Worm (Caenorhabditis elegans) whole organism, L1 larva: Measurements from ENCODE around the gene R12B2.2.

Experiments
- C04F5.9 ChIP-seq: sonication (generic microtip); optimal IDR thresholded peaks from 2 replicates; lab custom pipeline; 2016; ENCODE audit warnings: missing genetic modification characterization, missing compliant biosample characterization
- C34B4.2 ChIP-seq: sonication (generic microtip); optimal IDR thresholded peaks from 2 replicates; lab custom pipeline; 2017; ENCODE audit warnings: mild to moderate bottlenecking, missing genetic modification characterization, missing compliant biosample characterization
- F16B12.6 ChIP-seq: fragments of 150-350 bp; optimal IDR thresholded peaks from 2 replicates; lab custom pipeline; 2014; ENCODE audit warnings: missing biosample characterization, missing genetic modification characterization
- aha-1 ChIP-seq: fragments of 150-350 bp; optimal IDR thresholded peaks from 2 replicates; lab custom pipeline; 2014; ENCODE audit warnings: missing biosample characterization, missing genetic modification characterization
- aly-2 ChIP-seq: fragments of 150-350 bp; optimal IDR thresholded peaks from 2 replicates; lab custom pipeline; 2014; ENCODE audit warnings: missing biosample characterization, missing genetic modification characterization
- ama-1 ChIP-seq: fragments of 150-350 bp; optimal IDR thresholded peaks from 2 replicates; lab custom pipeline; 2014
- blmp-1 ChIP-seq: fragments of 150-350 bp; optimal IDR thresholded peaks from 2 replicates; lab custom pipeline; 2014; ENCODE audit warnings: missing biosample characterization, missing genetic modification characterization
- ceh-63 ChIP-seq: fragments of 200-800 bp; sonication (Bioruptor generic); optimal IDR thresholded peaks from 2 replicates; lab custom pipeline; 2018; ENCODE audit warnings: mild to moderate bottlenecking, missing genetic modification characterization, missing compliant biosample characterization
- ceh-8 ChIP-seq: fragments of 200-800 bp; sonication (Bioruptor generic); optimal IDR thresholded peaks from 2 replicates; lab custom pipeline; 2018; ENCODE audit warnings: mild to moderate bottlenecking, missing genetic modification characterization, moderate library complexity, missing compliant biosample characterization
- ceh-82 ChIP-seq, 3 experiments: fragments of 150-350 bp in 1 of 3; sonication (generic microtip) in 2 of 3; optimal IDR thresholded peaks; 2 replicates each; lab custom pipeline; 2014 to 2017; ENCODE audit warnings: missing biosample characterization in 3 of 3, missing genetic modification characterization in 3 of 3
- ceh-88 ChIP-seq: fragments of 200-800 bp; sonication (Bioruptor generic); IDR thresholded peaks from 2 replicates; pipeline ENCODE4 v1.3.6; 2022; ENCODE audit warnings: missing genetic modification characterization, missing compliant biosample characterization
- ceh-90 ChIP-seq: sonication (generic microtip); optimal IDR thresholded peaks from 2 replicates; lab custom pipeline; 2016; ENCODE audit warnings: missing genetic modification characterization, missing compliant biosample characterization
- dpl-1 ChIP-seq, 3 experiments: fragments of 150-350 bp in 2 of 3; sonication (generic microtip) in 1 of 3; optimal IDR thresholded peaks; 2 replicates each; lab custom pipeline; 2014 to 2017; ENCODE audit warnings: missing biosample characterization in 3 of 3, missing genetic modification characterization in 3 of 3, missing genetic modification reagents in 3 of 3
- dsc-1 ChIP-seq: sonication (generic microtip); optimal IDR thresholded peaks from 2 replicates; lab custom pipeline; 2016; ENCODE audit warnings: mild to moderate bottlenecking, missing genetic modification characterization, missing compliant biosample characterization
- efl-1 ChIP-seq, 4 experiments: fragments of 150-350 bp; optimal IDR thresholded peaks in 3 of 4; peaks in 1 of 4; 1 replicate in 1 of 4; 2 replicates in 3 of 4; lab custom pipeline; 2014; ENCODE audit warnings: missing biosample characterization in 2 of 4, missing genetic modification characterization in 2 of 4, missing genetic modification reagents in 2 of 4
- elt-2 ChIP-seq: sonication (generic microtip); optimal IDR thresholded peaks from 2 replicates; lab custom pipeline; 2016; ENCODE audit warnings: missing genetic modification characterization, mild to moderate bottlenecking, inconsistent platforms, missing compliant biosample characterization, missing genetic modification reagents
- elt-3 ChIP-seq, 6 experiments: fragments of 150-350 bp in 1 of 6; sonication (generic microtip); optimal IDR thresholded peaks; 2 replicates each; lab custom pipeline; 2017 to 2018; ENCODE audit warnings: missing biosample characterization in 6 of 6, missing genetic modification characterization in 6 of 6, inconsistent platforms in 1 of 6
- ets-5 ChIP-seq: fragments of 200-800 bp; sonication (Bioruptor generic); IDR thresholded peaks from 2 replicates; pipeline ENCODE4 v1.3.6; 2022; ENCODE audit warnings: missing genetic modification characterization, missing compliant biosample characterization
- fkh-10 ChIP-seq: sonication (generic microtip); optimal IDR thresholded peaks from 2 replicates; lab custom pipeline; 2017; ENCODE audit warnings: missing biosample characterization, missing genetic modification reagents, missing genetic modification characterization
- fkh-4 ChIP-seq: sonication (generic microtip); optimal IDR thresholded peaks from 2 replicates; lab custom pipeline; 2016; ENCODE audit warnings: missing compliant biosample characterization, missing genetic modification characterization, borderline replicate concordance
- grh-1 ChIP-seq: fragments of 200-800 bp; sonication (Bioruptor generic); IDR thresholded peaks from 2 replicates; pipeline ENCODE4 v1.3.6; 2022; ENCODE audit warnings: missing genetic modification reagents, missing genetic modification characterization, missing compliant biosample characterization
- hlh-17 ChIP-seq: fragments of 200-800 bp; sonication (Bioruptor generic); optimal IDR thresholded peaks from 2 replicates; lab custom pipeline; 2018; ENCODE audit warnings: missing genetic modification characterization, mild to moderate bottlenecking, missing compliant biosample characterization, moderate library complexity, borderline replicate concordance
- hlh-4 ChIP-seq: sonication (generic microtip); optimal IDR thresholded peaks from 2 replicates; lab custom pipeline; 2016; ENCODE audit warnings: mild to moderate bottlenecking, missing genetic modification characterization, missing compliant biosample characterization
- hpl-2 ChIP-seq: fragments of 150-350 bp; optimal IDR thresholded peaks from 2 replicates; lab custom pipeline; 2014; ENCODE audit warnings: missing biosample characterization, missing genetic modification reagents, missing genetic modification characterization
- irx-1 ChIP-seq: sonication (generic microtip); optimal IDR thresholded peaks from 2 replicates; lab custom pipeline; 2016; ENCODE audit warnings: missing genetic modification characterization, missing compliant biosample characterization
- jun-1 ChIP-seq: fragments of 150-350 bp; optimal IDR thresholded peaks from 2 replicates; lab custom pipeline; 2014; ENCODE audit warnings: missing biosample characterization, missing genetic modification reagents, missing genetic modification characterization
- lin-15B ChIP-seq: fragments of 150-350 bp; sonication (generic microtip); optimal IDR thresholded peaks from 3 replicates; lab custom pipeline; 2014; ENCODE audit warnings: missing biosample characterization, missing genetic modification characterization
- lin-35 ChIP-seq, 2 experiments: fragments of 150-350 bp; optimal IDR thresholded peaks; 2 replicates each; lab custom pipeline; 2014; ENCODE audit warnings: missing biosample characterization in 2 of 2, missing genetic modification characterization in 2 of 2, missing genetic modification reagents in 2 of 2
- mep-1 ChIP-seq: fragments of 150-350 bp; optimal IDR thresholded peaks from 2 replicates; lab custom pipeline; 2014; ENCODE audit warnings: missing biosample characterization, missing genetic modification characterization
- nhr-12 ChIP-seq: sonication (generic microtip); optimal IDR thresholded peaks from 2 replicates; lab custom pipeline; 2017; ENCODE audit warnings: missing biosample characterization, missing genetic modification characterization
- nhr-19 ChIP-seq: fragments of 200-800 bp; sonication (Bioruptor generic); conservative IDR thresholded peaks from 2 replicates; pipeline ENCODE4 v1.3.6; 2022; ENCODE audit warnings: missing genetic modification characterization, missing compliant biosample characterization
- nhr-20 ChIP-seq: sonication (generic microtip); optimal IDR thresholded peaks from 2 replicates; lab custom pipeline; 2016; ENCODE audit warnings: mild to moderate bottlenecking, missing genetic modification characterization, missing compliant biosample characterization
- nhr-237 ChIP-seq: fragments of 150-350 bp; optimal IDR thresholded peaks from 2 replicates; lab custom pipeline; 2014; ENCODE audit warnings: missing biosample characterization, missing genetic modification characterization
- nhr-47 ChIP-seq: sonication (generic microtip); optimal IDR thresholded peaks from 2 replicates; lab custom pipeline; 2016; ENCODE audit warnings: mild to moderate bottlenecking, missing genetic modification characterization, moderate library complexity, missing compliant biosample characterization
- nhr-71 ChIP-seq: sonication (generic microtip); optimal IDR thresholded peaks from 2 replicates; lab custom pipeline; 2016; ENCODE audit warnings: mild to moderate bottlenecking, missing genetic modification characterization, moderate library complexity, missing compliant biosample characterization
- nhr-76 ChIP-seq: sonication (generic microtip); optimal IDR thresholded peaks from 2 replicates; lab custom pipeline; 2017; ENCODE audit warnings: missing biosample characterization, missing genetic modification characterization
- nhr-77 ChIP-seq: fragments of 150-350 bp; optimal IDR thresholded peaks from 2 replicates; lab custom pipeline; 2014; ENCODE audit warnings: missing biosample characterization, missing genetic modification characterization
- pag-3 ChIP-seq: sonication (generic microtip); optimal IDR thresholded peaks from 2 replicates; lab custom pipeline; 2017; ENCODE audit warnings: missing genetic modification characterization, mild to moderate bottlenecking, missing compliant biosample characterization, antibody characterized with exemption, borderline replicate concordance; ENCODE audit not compliant: insufficient read depth
- pax-3 ChIP-seq: fragments of 200-800 bp; sonication (Bioruptor generic); optimal IDR thresholded peaks from 2 replicates; lab custom pipeline; 2018; ENCODE audit warnings: mild to moderate bottlenecking, missing genetic modification characterization, moderate library complexity, missing compliant biosample characterization
- pqm-1 ChIP-seq: sonication (generic microtip); optimal IDR thresholded peaks from 3 replicates; lab custom pipeline; 2017; ENCODE audit warnings: missing biosample characterization, missing genetic modification characterization
- snu-23 ChIP-seq: sonication (generic microtip); optimal IDR thresholded peaks from 2 replicates; lab custom pipeline; 2016; ENCODE audit warnings: missing genetic modification characterization, missing compliant biosample characterization
- swsn-7 ChIP-seq: sonication (generic microtip); optimal IDR thresholded peaks from 2 replicates; lab custom pipeline; 2016; ENCODE audit warnings: missing genetic modification characterization, missing compliant biosample characterization
- tbx-2 ChIP-seq: sonication (generic microtip); optimal IDR thresholded peaks from 2 replicates; lab custom pipeline; 2016; ENCODE audit warnings: missing genetic modification characterization, missing compliant biosample characterization
- tlp-1 ChIP-seq: fragments of 150-350 bp; optimal IDR thresholded peaks from 2 replicates; lab custom pipeline; 2014; ENCODE audit warnings: missing biosample characterization, missing genetic modification characterization
- unc-30 ChIP-seq: sonication (generic microtip); optimal IDR thresholded peaks from 2 replicates; lab custom pipeline; 2017; ENCODE audit warnings: missing biosample characterization, missing genetic modification characterization
- unc-86 ChIP-seq: sonication (generic microtip); optimal IDR thresholded peaks from 2 replicates; lab custom pipeline; 2016; ENCODE audit warnings: missing genetic modification characterization, missing compliant biosample characterization
- unc-98 ChIP-seq: fragments of 200-800 bp; sonication (Bioruptor generic); IDR thresholded peaks from 2 replicates; pipeline ENCODE4 v1.3.6; 2022; ENCODE audit warnings: missing genetic modification characterization, missing compliant biosample characterization
- vab-15 ChIP-seq: sonication (generic microtip); optimal IDR thresholded peaks from 2 replicates; lab custom pipeline; 2017; ENCODE audit warnings: missing genotype, mild to moderate bottlenecking, missing genetic modification characterization, missing compliant biosample characterization
- zag-1 ChIP-seq: fragments of 150-350 bp; optimal IDR thresholded peaks from 2 replicates; lab custom pipeline; 2014; ENCODE audit warnings: missing biosample characterization, missing genetic modification characterization

The R12B2.2 gene

DNA sequence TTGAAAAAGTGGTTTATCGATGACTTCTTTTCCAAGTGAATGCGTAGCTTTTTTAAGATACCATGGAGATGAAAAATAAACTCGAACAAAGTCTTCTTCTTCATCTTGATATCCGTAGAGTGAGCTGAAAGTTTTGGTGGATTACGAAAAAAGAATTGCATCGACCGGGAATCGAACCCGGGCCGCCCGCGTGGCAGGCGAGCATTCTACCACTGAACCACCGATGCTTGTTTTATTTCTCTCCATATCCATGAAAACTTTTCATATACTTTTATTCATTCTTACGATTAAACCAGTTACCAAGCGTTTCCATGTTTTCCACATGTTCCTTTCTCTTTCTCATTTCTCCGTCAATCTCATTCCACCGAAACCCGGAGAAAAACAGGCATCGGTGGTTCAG, 24.7 kb upstream of the R12B2.2 start:
- TF ChIP-seq blmp-1 (tag; lab: Kevin White, UChicago) (no peak), ceh-8 (no peak), pag-3 (tag; lab: Kevin White, UChicago) (no peak), fkh-10 (GFP tag; lab: Kevin White, UChicago) (no peak), nhr-47 (tag; lab: Kevin White, UChicago) (no peak), hlh-4 (no peak)

DNA sequence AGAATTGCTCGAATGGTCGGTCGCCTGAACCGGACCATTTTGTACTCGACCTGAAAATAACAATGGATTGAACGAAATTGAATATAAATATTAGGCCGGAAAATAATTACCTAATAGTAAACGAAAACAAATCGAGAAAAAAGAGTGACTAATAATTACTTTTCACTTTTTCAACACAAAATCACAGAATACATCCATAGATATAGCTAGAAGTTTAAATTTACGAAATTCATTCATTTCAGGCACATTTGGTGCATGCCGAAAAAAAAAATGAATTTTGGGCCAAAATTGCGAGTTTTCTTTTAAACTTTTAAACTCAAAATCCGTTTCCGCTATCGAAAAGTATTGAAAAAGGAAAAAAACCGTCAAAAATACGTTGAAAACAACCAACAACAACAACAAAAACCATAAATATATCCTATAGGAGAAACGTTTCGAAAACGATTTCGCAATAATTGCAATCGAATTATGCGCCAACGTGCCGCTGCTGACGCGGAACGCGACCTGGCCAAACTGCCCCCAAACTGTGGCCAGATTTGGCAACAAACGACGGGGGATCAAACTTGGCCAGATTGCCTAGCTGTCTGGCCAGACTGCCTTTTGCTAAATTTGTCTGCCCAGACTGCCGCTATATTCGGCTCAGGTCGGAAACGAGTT, 21.4 kb upstream of the R12B2.2 start, which contains the start of gene Y37B11A.3:
Y37B11A.3 (minus strand) TSS at position 51 of the 657 bp plus-strand sequence.
- peak; percentile 67 for TF ChIP-seq jun-1
- peak; percentile 85 for TF ChIP-seq mep-1
- TF ChIP-seq ets-5 (GFP tag; lab: Robert Waterston, UW): no peak
- TF ChIP-seq dsc-1: peak; percentile 78
- no peak for TF ChIP-seq ceh-63 (GFP tag; lab: Kevin White, UChicago)
- peak; percentile 29 for TF ChIP-seq elt-2
- peak; percentile 11 for TF ChIP-seq fkh-10 (GFP tag; lab: Kevin White, UChicago)
- peak; percentile 89 for TF ChIP-seq nhr-47 (tag; lab: Kevin White, UChicago)
- TF ChIP-seq grh-1: peak; percentile 63
- no peak for TF ChIP-seq zag-1
- peak; percentile 71 for TF ChIP-seq lin-15B (tag; lab: Kevin White, UChicago)
- peak; percentile 67 for TF ChIP-seq unc-86
- TF ChIP-seq pag-3 (tag; lab: Kevin White, UChicago): no peak
- peak; percentile 87 for TF ChIP-seq ceh-82 (tag; optimal IDR thresholded peaks at IDR 0.05; lab: Kevin White, UChicago)
- TF ChIP-seq nhr-12 (tag; lab: Kevin White, UChicago): no peak
- peak; percentile 70 for TF ChIP-seq nhr-77 (tag; lab: Kevin White, UChicago)
- TF ChIP-seq ama-1 (lab: Kevin White, UChicago): no peak
- TF ChIP-seq nhr-20 (tag; lab: Kevin White, UChicago): peak; percentile 81
- TF ChIP-seq tbx-2 (tag; lab: Kevin White, UChicago): peak; percentile 79
- TF ChIP-seq F16B12.6: peak; percentile 61
- peak; percentile 84 to 88 for TF ChIP-seq lin-35 (GFP tag; optimal IDR thresholded peaks at IDR 0.05; lab: Kevin White, UChicago)
- TF ChIP-seq aly-2 (tag; lab: Kevin White, UChicago): peak; percentile 76
- no peak for TF ChIP-seq C34B4.2
- TF ChIP-seq nhr-237 (tag; lab: Kevin White, UChicago): no peak
- TF ChIP-seq aha-1 (tag; lab: Kevin White, UChicago): no peak
- TF ChIP-seq C04F5.9 (tag; lab: Kevin White, UChicago): peak; percentile 6
- TF ChIP-seq ceh-90 (tag; lab: Kevin White, UChicago): no peak
- TF ChIP-seq pax-3 (tag; lab: Kevin White, UChicago): peak; percentile 71
- TF ChIP-seq snu-23 (GFP tag; lab: Kevin White, UChicago): peak; percentile 85
- peak; percentile 67 for TF ChIP-seq irx-1
- TF ChIP-seq tlp-1 (tag; lab: Kevin White, UChicago): no peak
- TF ChIP-seq vab-15 (tag; lab: Kevin White, UChicago): no peak
- TF ChIP-seq hlh-17: no peak
- no peak for TF ChIP-seq ceh-88 (GFP tag; lab: Robert Waterston, UW)
- TF ChIP-seq fkh-4: peak; percentile 36
- TF ChIP-seq swsn-7 (tag; lab: Kevin White, UChicago): peak; percentile 81
- no peak for TF ChIP-seq nhr-76 (tag; lab: Kevin White, UChicago)
- TF ChIP-seq hlh-4: no peak
- TF ChIP-seq hpl-2 (GFP tag; lab: Kevin White, UChicago): peak; percentile 30
- peak; percentile 88 for TF ChIP-seq nhr-71 (tag; lab: Kevin White, UChicago)
- peak; percentile 86 for TF ChIP-seq nhr-19
- peak; percentile 85 to 86 for TF ChIP-seq efl-1 (optimal IDR thresholded peaks at IDR 0.05; lab: Kevin White, UChicago)
- TF ChIP-seq efl-1 (GFP tag; optimal IDR thresholded peaks at IDR 0.05 in 1 of 2; lab: Kevin White, UChicago): peak; percentile 81 to 98
- TF ChIP-seq elt-3 (tag; optimal IDR thresholded peaks at IDR 0.05; lab: Kevin White, UChicago): peak in 2 of 6 experiments; percentile 54 to 67
- TF ChIP-seq pqm-1: no peak
- no peak for TF ChIP-seq unc-30 (tag; lab: Kevin White, UChicago)
- peak; percentile 77 to 82 (median 81) for TF ChIP-seq dpl-1 (GFP tag; optimal IDR thresholded peaks at IDR 0.05; lab: Kevin White, UChicago)
- peak; percentile 11; the same call in 1 of the 2 replicates for TF ChIP-seq unc-98 (GFP tag; lab: Robert Waterston, UW)
